Fruit fly (Drosophila melanogaster) whole organism, embryonic: ENCODE results near the gene CG7810.
A peak's percentile ranks its signal among the peaks of the same experiment; 100 is the strongest.

ENCODE experiments used
- BEAF-32 ChIP-seq: fragments of 200-800 bp; sonication (Bioruptor generic); optimal IDR thresholded peaks from 3 replicates; lab custom pipeline; 2017; ENCODE audit warnings: missing biosample characterization, missing genetic modification characterization, mild to moderate bottlenecking, moderate library complexity, missing genetic modification reagents
- BtbVII ChIP-seq: fragments of 200-800 bp; sonication (Bioruptor generic); optimal IDR thresholded peaks from 3 replicates; lab custom pipeline; 2017; ENCODE audit warnings: missing biosample characterization, mild to moderate bottlenecking, missing genetic modification characterization
- CG1024 ChIP-seq: fragments of 200-800 bp; sonication (Bioruptor generic); IDR thresholded peaks from 2 replicates; pipeline ENCODE4 v1.3.6; 2022; ENCODE audit warnings: missing biosample characterization, missing genetic modification characterization
- CG10321 ChIP-seq: fragments of 200-800 bp; sonication (Bioruptor generic); IDR thresholded peaks from 2 replicates; pipeline ENCODE4 v1.3.6; 2022; ENCODE audit warnings: missing biosample characterization, missing genetic modification characterization
- CG11723 ChIP-seq: fragments of 200-800 bp; sonication (Bioruptor generic); optimal IDR thresholded peaks from 2 replicates; lab custom pipeline; 2017; ENCODE audit warnings: missing biosample characterization, mild to moderate bottlenecking, missing genetic modification characterization
- CG13894 ChIP-seq: fragments of 200-800 bp; sonication (Bioruptor generic); optimal IDR thresholded peaks from 3 replicates; lab custom pipeline; 2018; ENCODE audit warnings: missing biosample characterization, mild to moderate bottlenecking, missing genetic modification characterization, moderate library complexity
- CG17359 ChIP-seq: fragments of 200-800 bp; sonication (Bioruptor generic); optimal IDR thresholded peaks from 3 replicates; lab custom pipeline; 2018; ENCODE audit warnings: missing biosample characterization, mild to moderate bottlenecking, missing genetic modification characterization, moderate library complexity
- CG17385 ChIP-seq: fragments of 200-800 bp; sonication (Bioruptor generic); optimal IDR thresholded peaks from 3 replicates; lab custom pipeline; 2018; ENCODE audit warnings: missing biosample characterization, mild to moderate bottlenecking, missing genetic modification characterization
- CG18011 ChIP-seq: fragments of 200-800 bp; sonication (Bioruptor generic); optimal IDR thresholded peaks from 2 replicates; lab custom pipeline; 2017; ENCODE audit warnings: missing biosample characterization, missing genetic modification characterization, mild to moderate bottlenecking, moderate library complexity, missing genotype
- CG31224 ChIP-seq: fragments of 200-800 bp; sonication (Bioruptor generic); IDR thresholded peaks from 2 replicates; pipeline ENCODE4 v1.3.6; 2022; ENCODE audit warnings: missing biosample characterization, missing genetic modification characterization
- CG31365 ChIP-seq: fragments of 200-800 bp; sonication (Bioruptor generic); optimal IDR thresholded peaks from 2 replicates; lab custom pipeline; 2018; ENCODE audit warnings: missing biosample characterization, mild to moderate bottlenecking, missing genetic modification characterization
- CG32532 ChIP-seq: fragments of 200-800 bp; sonication (Bioruptor generic); IDR thresholded peaks from 2 replicates; pipeline ENCODE4 v1.3.6; 2022; ENCODE audit warnings: missing biosample characterization, missing genetic modification characterization
- CG42726 ChIP-seq: fragments of 200-800 bp; sonication (Bioruptor generic); IDR thresholded peaks from 2 replicates; pipeline ENCODE4 v1.3.6; 2022; ENCODE audit warnings: missing biosample characterization, missing genetic modification characterization; ENCODE audit not compliant: partially characterized antibody
- CG6272 ChIP-seq: fragments of 200-800 bp; sonication (Bioruptor generic); IDR thresholded peaks from 2 replicates; pipeline ENCODE4 v1.3.6; 2022; ENCODE audit warnings: missing biosample characterization, missing genetic modification characterization
- CG6654 ChIP-seq: fragments of 200-800 bp; sonication (Bioruptor generic); optimal IDR thresholded peaks from 2 replicates; lab custom pipeline; 2017; ENCODE audit warnings: missing biosample characterization, mild to moderate bottlenecking, missing genetic modification characterization
- CG7786 ChIP-seq: fragments of 200-800 bp; sonication (Bioruptor generic); optimal IDR thresholded peaks from 2 replicates; lab custom pipeline; 2016; ENCODE audit warnings: missing biosample characterization, missing genetic modification characterization
- CG7839 ChIP-seq: fragments of 200-800 bp; sonication (Bioruptor generic); optimal IDR thresholded peaks from 3 replicates; lab custom pipeline; 2018; ENCODE audit warnings: missing biosample characterization, mild to moderate bottlenecking, missing genetic modification characterization, moderate library complexity
- CG7963 ChIP-seq: fragments of 200-800 bp; sonication (Bioruptor generic); IDR thresholded peaks from 3 replicates; pipeline ENCODE4 v1.3.6; 2022; ENCODE audit warnings: missing biosample characterization, missing genetic modification characterization; ENCODE audit not compliant: partially characterized antibody
- CkIIα-i1 ChIP-seq: fragments of 200-800 bp; sonication (Bioruptor generic); IDR thresholded peaks from 2 replicates; pipeline ENCODE4 v1.3.6; 2022; ENCODE audit warnings: missing biosample characterization, missing genetic modification characterization
- D19A ChIP-seq: fragments of 200-800 bp; optimal IDR thresholded peaks from 3 replicates; lab custom pipeline; 2019; ENCODE audit warnings: missing biosample characterization, mild to moderate bottlenecking, missing genetic modification characterization, moderate library complexity
- Dref ChIP-seq: fragments of 200-800 bp; sonication (Bioruptor generic); IDR thresholded peaks from 2 replicates; pipeline ENCODE4 v1.3.6; 2022; ENCODE audit warnings: missing biosample characterization, missing genetic modification characterization
- Drgx ChIP-seq: fragments of 200-800 bp; sonication (Bioruptor generic); IDR thresholded peaks from 2 replicates; pipeline ENCODE4 v1.3.6; 2022; ENCODE audit warnings: missing biosample characterization, missing genetic modification characterization
- GATAe ChIP-seq: fragments of 200-800 bp; sonication (Bioruptor generic); conservative IDR thresholded peaks from 2 replicates; pipeline ENCODE4 v1.3.6; 2022; ENCODE audit warnings: missing biosample characterization, missing genetic modification characterization
- Hr51 ChIP-seq, 2 experiments: fragments of 200-800 bp; sonication (Bioruptor generic); optimal IDR thresholded peaks; 2 replicates in 1 of 2; 3 replicates in 1 of 2; lab custom pipeline; 2016 to 2018; ENCODE audit warnings: missing biosample characterization in 2 of 2, missing genetic modification characterization in 2 of 2, mild to moderate bottlenecking in 1 of 2, moderate library complexity in 1 of 2
- aop ChIP-seq: fragments of 200-800 bp; sonication (Bioruptor generic); IDR thresholded peaks from 2 replicates; pipeline ENCODE4 v1.3.6; 2022; ENCODE audit warnings: missing biosample characterization, missing genetic modification characterization
- corto ChIP-seq: fragments of 200-800 bp; sonication (Bioruptor generic); optimal IDR thresholded peaks from 2 replicates; lab custom pipeline; 2016; ENCODE audit warnings: missing biosample characterization, mild to moderate bottlenecking, missing genetic modification characterization, moderate library complexity
- gem ChIP-seq: fragments of 200-800 bp; sonication (Bioruptor generic); optimal IDR thresholded peaks from 2 replicates; lab custom pipeline; 2019; ENCODE audit warnings: missing biosample characterization, mild to moderate bottlenecking, missing genetic modification characterization, moderate library complexity
- gsb-n ChIP-seq: fragments of 200-800 bp; sonication (Bioruptor generic); optimal IDR thresholded peaks from 3 replicates; lab custom pipeline; 2018; ENCODE audit warnings: missing biosample characterization, mild to moderate bottlenecking, missing genetic modification characterization
- jigr1 ChIP-seq: fragments of 200-800 bp; sonication (Bioruptor generic); IDR thresholded peaks from 3 replicates; pipeline ENCODE4 v1.3.6; 2022; ENCODE audit warnings: missing biosample characterization, missing genetic modification characterization
- lab ChIP-seq: fragments of 200-800 bp; sonication (Bioruptor generic); optimal IDR thresholded peaks from 3 replicates; lab custom pipeline; 2017; ENCODE audit warnings: missing biosample characterization, missing genetic modification characterization, mild to moderate bottlenecking, moderate library complexity, missing genetic modification reagents
- lbe ChIP-seq: fragments of 200-800 bp; sonication (Bioruptor generic); optimal IDR thresholded peaks from 2 replicates; lab custom pipeline; 2016; ENCODE audit warnings: missing biosample characterization, mild to moderate bottlenecking, missing genetic modification characterization
- lov ChIP-seq, 2 experiments: fragments of 200-800 bp in 1 of 2; fragments of >200 bp in 1 of 2; sonication (Bioruptor generic) in 1 of 2; IDR thresholded peaks in 1 of 2; optimal IDR thresholded peaks in 1 of 2; 2 replicates in 1 of 2; 3 replicates in 1 of 2; pipeline versions ENCODE4 v1.3.6 to Lab custom; 2017 to 2022; ENCODE audit warnings: missing biosample characterization in 1 of 2, missing genetic modification characterization in 1 of 2
- oc ChIP-seq: fragments of 200-800 bp; sonication (Bioruptor generic); optimal IDR thresholded peaks from 2 replicates; lab custom pipeline; 2018; ENCODE audit warnings: missing biosample characterization, mild to moderate bottlenecking, missing genetic modification characterization, moderate library complexity
- p53 ChIP-seq: fragments of 200-800 bp; sonication (Bioruptor generic); optimal IDR thresholded peaks from 2 replicates; lab custom pipeline; 2016; ENCODE audit warnings: missing biosample characterization, missing genetic modification characterization
- pan ChIP-seq, 4 experiments: fragments of >200 bp in 3 of 4; fragments of 200-800 bp in 1 of 4; sonication (Bioruptor generic) in 1 of 4; optimal IDR thresholded peaks in 3 of 4; IDR thresholded peaks in 1 of 4; 2 replicates each; pipeline versions ENCODE4 v1.3.6 to Lab custom; 2017 to 2022; ENCODE audit warnings: missing biosample characterization in 2 of 4, missing genetic modification characterization in 2 of 4, mixed read lengths in 1 of 4
- pum ChIP-seq: fragments of 200-800 bp; sonication (Bioruptor generic); optimal IDR thresholded peaks from 2 replicates; lab custom pipeline; 2016; ENCODE audit warnings: missing biosample characterization, missing genetic modification characterization
- sens ChIP-seq: fragments of 200-800 bp; sonication (Bioruptor generic); peaks from one replicate; lab custom pipeline; 2016; ENCODE audit warnings: missing biosample characterization, missing genetic modification characterization
- stwl ChIP-seq: fragments of 200-800 bp; sonication (Bioruptor generic); optimal IDR thresholded peaks from 3 replicates; lab custom pipeline; 2018; ENCODE audit warnings: missing biosample characterization, mild to moderate bottlenecking, missing genetic modification characterization, moderate library complexity
- sug ChIP-seq: fragments of 200-800 bp; optimal IDR thresholded peaks from 2 replicates; lab custom pipeline; 2019; ENCODE audit warnings: missing biosample characterization, mild to moderate bottlenecking, missing genetic modification characterization, moderate library complexity

CG7810 gene

dm6 chr2L:8351864-8352263, 40.9 kb upstream of the CG7810 start, which contains the start of gene Mur29B:
Mur29B (plus strand) TSS chr2L:8352187.
- TF ChIP-seq CG11723 (GFP tag; lab: Kevin White, UChicago) (no peak), sens (GFP tag; lab: Kevin White, UChicago) (peak; percentile 29), CG17385 (GFP tag; lab: Kevin White, UChicago) (no peak), CkIIα-i1 (GFP tag; lab: Robert Waterston, UW) (no peak), CG32532 (GFP tag; lab: Robert Waterston, UW) (peak; percentile 7; the same call in 1 of the 2 replicates), lov (optimal IDR thresholded peaks at IDR 0.05; lab: Kevin White, UChicago) (no peak), lov (GFP tag; IDR thresholded peaks at IDR 0.05; lab: Robert Waterston, UW) (no peak), CG6654 (GFP tag; lab: Kevin White, UChicago) (no peak), sug (peak; percentile 54), gsb-n (tag; lab: Kevin White, UChicago) (no peak), CG1024 (no peak), GATAe (0 out of 2 replicates have a peak, but pooled peaks have one; percentile 26), corto (GFP tag; lab: Kevin White, UChicago) (peak; percentile 51), CG10321 (GFP tag; lab: Robert Waterston, UW) (no peak)
- TF ChIP-seq, all 482 proteins: peak for 5

DNA sequence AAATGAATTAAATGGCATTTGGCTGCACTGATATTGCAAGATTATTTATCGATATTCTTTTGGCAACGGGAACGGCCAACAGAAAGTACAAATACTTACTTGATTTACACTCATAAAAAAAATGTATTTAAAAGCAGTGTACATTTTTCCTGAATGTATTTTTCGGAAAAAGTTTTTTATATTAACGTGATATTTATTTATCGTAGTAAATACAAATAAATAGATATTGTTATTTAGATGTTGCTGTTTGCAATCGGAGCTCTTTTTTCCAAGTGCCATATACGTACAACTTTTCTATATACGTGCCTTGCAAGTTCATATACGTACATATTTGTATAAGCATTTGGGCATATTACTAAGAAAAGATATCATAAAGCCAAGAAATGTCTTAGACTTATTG, 40.3 kb upstream of the CG7810 start:
- no peak for TF ChIP-seq CG31365 (tag; lab: Kevin White, UChicago)
- TF ChIP-seq CG7839 (tag; lab: Kevin White, UChicago), result no peak
- peak in 1 of 2 experiments; percentile 8 for TF ChIP-seq Hr51 (GFP tag; optimal IDR thresholded peaks at IDR 0.05; lab: Kevin White, UChicago)
- TF ChIP-seq CG7963 (GFP tag; lab: Robert Waterston, UW), result no peak
- TF ChIP-seq Dref (GFP tag; lab: Robert Waterston, UW), result no peak
- no peak for TF ChIP-seq CG18011
- peak; percentile 14 for TF ChIP-seq gem (tag; lab: Kevin White, UChicago)
- no peak for TF ChIP-seq p53 (GFP tag; lab: Kevin White, UChicago)
- TF ChIP-seq lbe (GFP tag; lab: Kevin White, UChicago), result peak; percentile 5
- TF ChIP-seq CG17359, result peak; percentile 17
- no peak for TF ChIP-seq pum (GFP tag; lab: Kevin White, UChicago)
- no peak for TF ChIP-seq CG31224 (GFP tag; lab: Robert Waterston, UW)
- no peak for TF ChIP-seq D19A (tag; lab: Kevin White, UChicago)
- TF ChIP-seq corto (GFP tag; lab: Kevin White, UChicago), result no peak
- no peak for TF ChIP-seq BtbVII (GFP tag; lab: Kevin White, UChicago)
- TF ChIP-seq oc (tag; lab: Kevin White, UChicago), result no peak
- TF ChIP-seq CG7786, result no peak
- no peak for TF ChIP-seq CG13894
- no peak for TF ChIP-seq CG42726
- TF ChIP-seq CG17385 (GFP tag; lab: Kevin White, UChicago), result no peak
- no peak for TF ChIP-seq aop
- no peak for TF ChIP-seq pan (optimal IDR thresholded peaks at IDR 0.05; lab: Kevin White, UChicago)
- peak in 1 of 2 experiments; percentile 54 for TF ChIP-seq pan (GFP tag; optimal IDR thresholded peaks at IDR 0.05 in 1 of 2, IDR thresholded peaks at IDR 0.05 in 1 of 2)
- TF ChIP-seq lab (GFP tag; lab: Kevin White, UChicago), result peak; percentile 4
- no peak for TF ChIP-seq BEAF-32 (GFP tag; lab: Kevin White, UChicago)
- TF ChIP-seq CG6272 (GFP tag; lab: Robert Waterston, UW), result no peak
- TF ChIP-seq jigr1 (GFP tag; lab: Robert Waterston, UW), result no peak
- no peak for TF ChIP-seq stwl
- no peak for TF ChIP-seq Drgx (GFP tag; lab: Robert Waterston, UW)
- TF ChIP-seq, all 482 proteins: peak for 6
